Worm (Caenorhabditis elegans): ENCODE data around the gene R03C1.1.

ce11 chrII:14903611-14904010 lies 6.6 kb downstream of the R03C1.1 start:
- TF ChIP-seq ztf-6 (GFP tag; IDR thresholded peaks at IDR 0.05), result no peak
- no peak for TF ChIP-seq cebp-2 (GFP tag; IDR thresholded peaks at IDR 0.05)
- TF ChIP-seq ceh-100 (GFP tag; IDR thresholded peaks at IDR 0.05), result no peak
- no peak for TF ChIP-seq chd-7 (tag; optimal IDR thresholded peaks at IDR 0.05)
- no peak for TF ChIP-seq pha-4 (tag; optimal IDR thresholded peaks at IDR 0.05)
- TF ChIP-seq ztf-26 (tag; optimal IDR thresholded peaks at IDR 0.05), result no peak
- TF ChIP-seq tbp1 (GFP tag; optimal IDR thresholded peaks at IDR 0.05), result no peak
- no peak for TF ChIP-seq dpl-1 (GFP tag; optimal IDR thresholded peaks at IDR 0.05)
- TF ChIP-seq F33H1.4 (GFP tag; IDR thresholded peaks at IDR 0.05), result no peak
- TF ChIP-seq ccch-3 (GFP tag; optimal IDR thresholded peaks at IDR 0.05), result no peak
- TF ChIP-seq F39B2.1 (GFP tag; IDR thresholded peaks at IDR 0.05), result no peak
- TF ChIP-seq F22D6.2 (tag; optimal IDR thresholded peaks at IDR 0.05), result no peak
- no peak for TF ChIP-seq hrde-1 (tag; optimal IDR thresholded peaks at IDR 0.05; ENCODE audit: borderline replicate concordance)
- no peak for TF ChIP-seq nhr-80 (tag; optimal IDR thresholded peaks at IDR 0.05)
